Worm (Caenorhabditis elegans): ENCODE data around the gene tag-89.

DNA sequence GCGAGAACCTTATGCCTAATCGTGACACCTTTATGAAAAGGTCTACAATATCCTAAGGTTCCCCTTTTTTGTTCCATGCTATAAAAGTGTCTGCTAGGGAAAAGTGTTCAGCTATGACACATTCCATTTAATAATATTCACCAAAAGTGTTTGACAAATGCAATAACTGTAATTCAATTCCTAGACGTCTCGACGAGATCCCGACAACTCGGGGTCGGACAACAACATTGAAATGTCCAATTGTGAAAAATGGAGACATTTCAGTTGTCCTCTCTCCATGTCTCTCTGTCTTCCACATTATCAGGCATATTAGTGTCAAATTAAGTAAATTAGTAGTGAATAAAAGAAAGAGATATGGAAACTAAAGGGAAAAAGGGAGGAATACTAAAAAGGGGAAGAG is 37.1 kb downstream of the tag-89 start:
- TF ChIP-seq flt-1 (GFP tag; IDR thresholded peaks at IDR 0.05) (no peak), ztf-29 (GFP tag; IDR thresholded peaks at IDR 0.05) (no peak), tab-1 (GFP tag; IDR thresholded peaks at IDR 0.05) (no peak), ztf-23 (GFP tag; IDR thresholded peaks at IDR 0.05) (no peak), T22C8.4 (GFP tag; IDR thresholded peaks at IDR 0.05) (no peak), med-1 (GFP tag; optimal IDR thresholded peaks at IDR 0.05; ENCODE audit: insufficient read depth) (no peak), ref-1 (GFP tag; conservative IDR thresholded peaks at IDR 0.05) (no peak), cog-1 (tag; optimal IDR thresholded peaks at IDR 0.05) (no peak)
